Fruit fly (Drosophila melanogaster) whole organism, embryonic: ENCODE results near the gene Uba4.

Experiments used
- Abd-B ChIP-seq: fragments of 200-800 bp; sonication (Bioruptor generic); optimal IDR thresholded peaks from 2 replicates; lab custom pipeline; 2018; ENCODE audit warnings: missing biosample characterization, mild to moderate bottlenecking, missing genetic modification characterization, moderate library complexity
- Ada2b ChIP-seq: fragments of 200-800 bp; sonication (Bioruptor generic); IDR thresholded peaks from 2 replicates; pipeline ENCODE4 v1.3.6; 2022; ENCODE audit warnings: missing biosample characterization, missing genetic modification characterization
- Atf6 ChIP-seq: fragments of 200-800 bp; sonication (Bioruptor generic); IDR thresholded peaks from 2 replicates; pipeline ENCODE4 v1.3.6; 2022; ENCODE audit warnings: missing biosample characterization, missing genetic modification characterization
- Blimp-1 ChIP-seq: fragments of 200-800 bp; sonication (Bioruptor generic); optimal IDR thresholded peaks from 3 replicates; lab custom pipeline; 2018; ENCODE audit warnings: missing biosample characterization, missing genetic modification characterization, mild to moderate bottlenecking, moderate library complexity, missing genetic modification reagents
- CG12104 ChIP-seq: fragments of 200-800 bp; sonication (Bioruptor generic); optimal IDR thresholded peaks from 3 replicates; lab custom pipeline; 2016; ENCODE audit warnings: missing biosample characterization, missing genetic modification characterization
- CG14667 ChIP-seq: fragments of 200-800 bp; sonication (Bioruptor generic); IDR thresholded peaks from 2 replicates; pipeline ENCODE4 v1.3.6; 2022; ENCODE audit warnings: missing biosample characterization, missing genetic modification characterization
- CG1603 ChIP-seq: fragments of 200-800 bp; sonication (Bioruptor generic); optimal IDR thresholded peaks from 2 replicates; lab custom pipeline; 2019; ENCODE audit warnings: missing biosample characterization, mild to moderate bottlenecking, missing genetic modification characterization, moderate library complexity
- CG17328 ChIP-seq: fragments of 200-800 bp; sonication (Bioruptor generic); IDR thresholded peaks from 2 replicates; pipeline ENCODE4 v1.3.6; 2022; ENCODE audit warnings: missing biosample characterization, missing genetic modification characterization
- CG17359 ChIP-seq: fragments of 200-800 bp; sonication (Bioruptor generic); optimal IDR thresholded peaks from 3 replicates; lab custom pipeline; 2018; ENCODE audit warnings: missing biosample characterization, mild to moderate bottlenecking, missing genetic modification characterization, moderate library complexity
- CG17568 ChIP-seq: fragments of 200-800 bp; sonication (Bioruptor generic); optimal IDR thresholded peaks from 2 replicates; lab custom pipeline; 2018; ENCODE audit warnings: missing biosample characterization, mild to moderate bottlenecking, missing genetic modification characterization, moderate library complexity
- CG17829 ChIP-seq: fragments of 200-800 bp; optimal IDR thresholded peaks from 2 replicates; lab custom pipeline; 2019; ENCODE audit warnings: missing biosample characterization, mild to moderate bottlenecking, missing genetic modification characterization, moderate library complexity
- CG18011 ChIP-seq: fragments of 200-800 bp; sonication (Bioruptor generic); optimal IDR thresholded peaks from 2 replicates; lab custom pipeline; 2017; ENCODE audit warnings: missing biosample characterization, missing genetic modification characterization, mild to moderate bottlenecking, moderate library complexity, missing genotype
- CG2199 ChIP-seq: fragments of 200-800 bp; sonication (Bioruptor generic); IDR thresholded peaks from 3 replicates; pipeline ENCODE4 v1.3.6; 2022; ENCODE audit warnings: missing biosample characterization, missing genetic modification characterization
- CG2202 ChIP-seq: fragments of 200-800 bp; sonication (Bioruptor generic); optimal IDR thresholded peaks from 2 replicates; lab custom pipeline; 2018; ENCODE audit warnings: missing biosample characterization, mild to moderate bottlenecking, missing genetic modification characterization
- CG2889 ChIP-seq: fragments of 200-800 bp; sonication (Bioruptor generic); IDR thresholded peaks from 3 replicates; pipeline ENCODE4 v1.3.6; 2022; ENCODE audit warnings: missing biosample characterization, missing genetic modification characterization
- CG32767 ChIP-seq: fragments of 200-800 bp; sonication (Bioruptor generic); IDR thresholded peaks from 2 replicates; pipeline ENCODE4 v1.3.6; 2022; ENCODE audit warnings: missing biosample characterization, missing genetic modification characterization
- CG3838 ChIP-seq: fragments of 200-800 bp; sonication (Bioruptor generic); optimal IDR thresholded peaks from 3 replicates; lab custom pipeline; 2016; ENCODE audit warnings: missing biosample characterization, missing genetic modification characterization
- CG3847 ChIP-seq: fragments of 200-800 bp; sonication (Bioruptor generic); IDR thresholded peaks from 2 replicates; pipeline ENCODE4 v1.3.6; 2022; ENCODE audit warnings: missing biosample characterization, missing genetic modification characterization
- CG42726 ChIP-seq: fragments of 200-800 bp; sonication (Bioruptor generic); IDR thresholded peaks from 2 replicates; pipeline ENCODE4 v1.3.6; 2022; ENCODE audit warnings: missing biosample characterization, missing genetic modification characterization; ENCODE audit not compliant: partially characterized antibody
- CG8388 ChIP-seq: fragments of 200-800 bp; sonication (Bioruptor generic); optimal IDR thresholded peaks from 2 replicates; lab custom pipeline; 2019; ENCODE audit warnings: missing biosample characterization, mild to moderate bottlenecking, missing genetic modification characterization, moderate library complexity
- CHES-1-like ChIP-seq: fragments of 200-800 bp; sonication (Bioruptor generic); optimal IDR thresholded peaks from 2 replicates; lab custom pipeline; 2016; ENCODE audit warnings: missing biosample characterization, missing genetic modification characterization
- D19B ChIP-seq: fragments of 200-800 bp; sonication (Bioruptor generic); optimal IDR thresholded peaks from 2 replicates; lab custom pipeline; 2017; ENCODE audit warnings: missing biosample characterization, mild to moderate bottlenecking, missing genetic modification characterization
- Dll ChIP-seq: fragments of 200-800 bp; sonication (Bioruptor generic); IDR thresholded peaks from 4 replicates; pipeline ENCODE4 v1.3.6; 2022; ENCODE audit warnings: missing biosample characterization, missing genetic modification characterization; ENCODE audit not compliant: partially characterized antibody
- Dp ChIP-seq: fragments of 200-800 bp; sonication (Bioruptor generic); optimal IDR thresholded peaks from 2 replicates; lab custom pipeline; 2018; ENCODE audit warnings: missing biosample characterization, mild to moderate bottlenecking, missing genetic modification characterization, moderate library complexity
- GATAe ChIP-seq: fragments of 200-800 bp; sonication (Bioruptor generic); conservative IDR thresholded peaks from 2 replicates; pipeline ENCODE4 v1.3.6; 2022; ENCODE audit warnings: missing biosample characterization, missing genetic modification characterization
- H2.0 ChIP-seq: fragments of 200-800 bp; sonication (Bioruptor generic); IDR thresholded peaks from 2 replicates; pipeline ENCODE4 v1.3.6; 2022; ENCODE audit warnings: missing biosample characterization, missing genetic modification characterization
- Hr78 ChIP-seq, 2 experiments: fragments of 200-800 bp in 1 of 2; fragments of >200 bp in 1 of 2; sonication (Bioruptor generic) in 1 of 2; optimal IDR thresholded peaks; 2 replicates each; lab custom pipeline; 2017 to 2019; ENCODE audit warnings: missing biosample characterization in 2 of 2, missing genetic modification characterization in 2 of 2, mild to moderate bottlenecking in 1 of 2, moderate library complexity in 1 of 2
- Jarid2 ChIP-seq: fragments of 200-800 bp; sonication (Bioruptor generic); optimal IDR thresholded peaks from 3 replicates; lab custom pipeline; 2017; ENCODE audit warnings: mild to moderate bottlenecking, missing biosample characterization, missing genetic modification reagents, missing genetic modification characterization
- MTF-1 ChIP-seq: fragments of 200-800 bp; sonication (Bioruptor generic); optimal IDR thresholded peaks from 2 replicates; lab custom pipeline; 2018; ENCODE audit warnings: missing biosample characterization, mild to moderate bottlenecking, missing genetic modification characterization, borderline replicate concordance
- NFAT ChIP-seq: fragments of 200-800 bp; sonication (Bioruptor generic); IDR thresholded peaks from 2 replicates; pipeline ENCODE4 v1.3.6; 2022; ENCODE audit warnings: missing biosample characterization, missing genetic modification characterization
- Oaz ChIP-seq: fragments of 200-800 bp; sonication (Bioruptor generic); IDR thresholded peaks from 2 replicates; pipeline ENCODE4 v1.3.6; 2022; ENCODE audit warnings: missing biosample characterization, missing genetic modification characterization
- Poxn ChIP-seq: fragments of 200-800 bp; sonication (Bioruptor generic); IDR thresholded peaks from 2 replicates; pipeline ENCODE4 v1.3.6; 2022; ENCODE audit warnings: missing biosample characterization, missing genetic modification characterization
- Scr ChIP-seq: fragments of 200-800 bp; sonication (Bioruptor generic); IDR thresholded peaks from 2 replicates; pipeline ENCODE4 v1.3.6; 2022; ENCODE audit warnings: missing biosample characterization, missing genetic modification characterization; ENCODE audit not compliant: partially characterized antibody
- Tbp ChIP-seq: fragments of >200 bp; optimal IDR thresholded peaks from 2 replicates; lab custom pipeline; 2018; ENCODE audit warnings: missing biosample characterization, missing genetic modification characterization
- Trl ChIP-seq, 3 experiments: fragments of >200 bp in 2 of 3; fragments of 200-800 bp in 1 of 3; sonication (Bioruptor generic) in 1 of 3; optimal IDR thresholded peaks; 2 replicates in 1 of 3; 3 replicates in 2 of 3; lab custom pipeline; 2016 to 2017; ENCODE audit warnings: missing biosample characterization in 1 of 3, missing genetic modification characterization in 1 of 3
- dmrt11E ChIP-seq: fragments of 200-800 bp; sonication (Bioruptor generic); optimal IDR thresholded peaks from 3 replicates; lab custom pipeline; 2018; ENCODE audit warnings: missing biosample characterization, mild to moderate bottlenecking, missing genetic modification characterization, moderate library complexity
- eve ChIP-seq, 2 experiments: fragments of >200 bp; optimal IDR thresholded peaks; 2 replicates each; lab custom pipeline; 2017; ENCODE audit warnings: missing biosample characterization in 2 of 2, missing genetic modification characterization in 2 of 2
- gt ChIP-seq: fragments of 200-800 bp; sonication (Bioruptor generic); IDR thresholded peaks from 2 replicates; pipeline ENCODE4 v1.3.6; 2022; ENCODE audit warnings: missing biosample characterization, missing genetic modification characterization
- jigr1 ChIP-seq: fragments of 200-800 bp; sonication (Bioruptor generic); IDR thresholded peaks from 3 replicates; pipeline ENCODE4 v1.3.6; 2022; ENCODE audit warnings: missing biosample characterization, missing genetic modification characterization
- kah ChIP-seq: fragments of 200-800 bp; sonication (Bioruptor generic); optimal IDR thresholded peaks from 2 replicates; lab custom pipeline; 2018; ENCODE audit warnings: missing biosample characterization, mild to moderate bottlenecking, missing genetic modification characterization
- phol ChIP-seq: fragments of 200-800 bp; sonication (Bioruptor generic); optimal IDR thresholded peaks from 3 replicates; lab custom pipeline; 2018; ENCODE audit warnings: missing biosample characterization, mild to moderate bottlenecking, missing genetic modification characterization, moderate library complexity
- pnt ChIP-seq: fragments of 200-800 bp; sonication (Bioruptor generic); optimal IDR thresholded peaks from 3 replicates; lab custom pipeline; 2016; ENCODE audit warnings: missing biosample characterization, missing genetic modification characterization
- sens ChIP-seq: fragments of 200-800 bp; sonication (Bioruptor generic); peaks from one replicate; lab custom pipeline; 2016; ENCODE audit warnings: missing biosample characterization, missing genetic modification characterization
- slou ChIP-seq: fragments of 200-800 bp; sonication (Bioruptor generic); optimal IDR thresholded peaks from 3 replicates; lab custom pipeline; 2016; ENCODE audit warnings: missing biosample characterization, missing genetic modification characterization
- unc-4 ChIP-seq: fragments of 200-800 bp; sonication (Bioruptor generic); IDR thresholded peaks from 2 replicates; pipeline ENCODE4 v1.3.6; 2022; ENCODE audit warnings: missing biosample characterization, missing genetic modification characterization; ENCODE audit not compliant: partially characterized antibody
- usp ChIP-seq: fragments of >200 bp; optimal IDR thresholded peaks from 2 replicates; lab custom pipeline; 2017; ENCODE audit warnings: missing biosample characterization, missing genetic modification characterization
- wor ChIP-seq: fragments of 200-800 bp; sonication (Bioruptor generic); IDR thresholded peaks from 2 replicates; pipeline ENCODE4 v1.3.6; 2022; ENCODE audit warnings: missing biosample characterization, missing genetic modification characterization
- zfh2 ChIP-seq: fragments of 200-800 bp; sonication (Bioruptor generic); optimal IDR thresholded peaks from 2 replicates; lab custom pipeline; 2016; ENCODE audit warnings: missing biosample characterization, missing genetic modification characterization

Uba4 gene

dm6 chr2L:8534515-8535295 is 17.5 kb downstream of the Uba4 start (continued):
- TF ChIP-seq kah (GFP tag; lab: Kevin White, UChicago): peak; percentile 95
- TF ChIP-seq pnt (GFP tag; lab: Kevin White, UChicago): peak; percentile 89
- TF ChIP-seq NFAT (GFP tag; lab: Robert Waterston, UW): peak; percentile 73
- peak; percentile 83 for TF ChIP-seq Atf6 (GFP tag; lab: Robert Waterston, UW)
- peak; percentile 73 for TF ChIP-seq MTF-1 (GFP tag; lab: Kevin White, UChicago)
- TF ChIP-seq CG17359: peak; percentile 98
- peak; percentile 84 for TF ChIP-seq CG3847 (GFP tag; lab: Robert Waterston, UW)
- peak; percentile 50 for TF ChIP-seq D19B (GFP tag; lab: Kevin White, UChicago)
- TF ChIP-seq Tbp (GFP tag; lab: Kevin White, UChicago): no peak
- peak; percentile 96 for TF ChIP-seq Blimp-1 (GFP tag; lab: Kevin White, UChicago)
- peak; percentile 96 for TF ChIP-seq CG17328 (GFP tag; lab: Robert Waterston, UW)
- peak; percentile 90 for TF ChIP-seq Oaz (GFP tag; lab: Robert Waterston, UW)
- TF ChIP-seq Abd-B (GFP tag; lab: Kevin White, UChicago): peak; percentile 96
- TF ChIP-seq CG18011 (GFP tag; lab: Kevin White, UChicago): peak; percentile 75
- peak; percentile 42 for TF ChIP-seq CHES-1-like (GFP tag; lab: Kevin White, UChicago)
- peak; percentile 86 for TF ChIP-seq H2.0 (GFP tag; lab: Robert Waterston, UW)
- TF ChIP-seq dmrt11E (tag; lab: Kevin White, UChicago): peak; percentile 91
- TF ChIP-seq CG42726 (GFP tag; lab: Robert Waterston, UW): no peak
- TF ChIP-seq Jarid2 (GFP tag; lab: Kevin White, UChicago): peak; percentile 82
- peak; percentile 94 for TF ChIP-seq CG1603 (tag; lab: Kevin White, UChicago)
- no peak for TF ChIP-seq usp (GFP tag; lab: Kevin White, UChicago)
- peak; percentile 93 for TF ChIP-seq Ada2b (GFP tag; lab: Robert Waterston, UW)
- TF ChIP-seq Dp (GFP tag; lab: Kevin White, UChicago): peak; percentile 5
- peak; percentile 91 for TF ChIP-seq CG12104 (GFP tag; lab: Kevin White, UChicago)
- TF ChIP-seq CG17829: peak; percentile 96
- TF ChIP-seq CG2199: peak; percentile 89; the same call in 2 of the 3 replicates
- TF ChIP-seq Dll (GFP tag; lab: Robert Waterston, UW): peak; percentile 58; the same call in 2 of the 4 replicates
- TF ChIP-seq slou (GFP tag; lab: Kevin White, UChicago): peak; percentile 69
- TF ChIP-seq Scr (GFP tag; lab: Robert Waterston, UW): peak; percentile 41
- peak; percentile 96 for TF ChIP-seq CG8388 (GFP tag; lab: Kevin White, UChicago)
- TF ChIP-seq CG2202: peak; percentile 89
- peak; percentile 34 for TF ChIP-seq unc-4
- TF ChIP-seq Trl (optimal IDR thresholded peaks at IDR 0.05; lab: Kevin White, UChicago): peak; percentile 92 to 96
- peak; percentile 82 for TF ChIP-seq Trl (GFP tag; optimal IDR thresholded peaks at IDR 0.05; lab: Kevin White, UChicago)
- peak; percentile 97 for TF ChIP-seq phol (tag; lab: Kevin White, UChicago)
- peak; percentile 92 for TF ChIP-seq CG32767 (GFP tag; lab: Robert Waterston, UW)
- TF ChIP-seq wor (GFP tag; lab: Robert Waterston, UW): peak; percentile 96
- peak in 1 of 2 experiments; percentile 86 for TF ChIP-seq Hr78 (GFP tag; optimal IDR thresholded peaks at IDR 0.05; lab: Kevin White, UChicago)
- TF ChIP-seq sens (GFP tag; lab: Kevin White, UChicago): peak; percentile 99
- TF ChIP-seq jigr1 (GFP tag; lab: Robert Waterston, UW): peak; percentile 97
- TF ChIP-seq zfh2: peak; percentile 18
- no peak; the same call in none of the 2 replicates for TF ChIP-seq CG14667 (GFP tag; lab: Robert Waterston, UW)
- TF ChIP-seq CG17568: peak; percentile 94
- TF ChIP-seq CG2889 (GFP tag; lab: Robert Waterston, UW): peak; percentile 77; the same call in 2 of the 3 replicates
- TF ChIP-seq CG3838 (GFP tag; lab: Kevin White, UChicago): peak; percentile 84
- peak; percentile 88 for TF ChIP-seq gt
- TF ChIP-seq GATAe (GFP tag; lab: Robert Waterston, UW): 0 out of 2 replicates have a peak, but pooled peaks have one; percentile 8
- no peak for TF ChIP-seq Poxn (GFP tag; lab: Robert Waterston, UW)
- peak in 1 of 2 experiments; percentile 99 for TF ChIP-seq eve (GFP tag; optimal IDR thresholded peaks at IDR 0.05; lab: Kevin White, UChicago)
